Fruit fly (Drosophila melanogaster) whole organism, embryonic: ENCODE results near the gene CG7987.

Experiments
- ATbp ChIP-seq: fragments of 200-800 bp; sonication (Bioruptor generic); optimal IDR thresholded peaks from 2 replicates; lab custom pipeline; 2017; ENCODE audit warnings: missing biosample characterization, mild to moderate bottlenecking, missing genetic modification characterization, missing genetic modification reagents
- Atf-2 ChIP-seq: fragments of 200-800 bp; sonication (Bioruptor generic); optimal IDR thresholded peaks from 2 replicates; lab custom pipeline; 2016; ENCODE audit warnings: missing biosample characterization, missing genetic modification characterization
- CG10209 ChIP-seq: fragments of 200-800 bp; sonication (Bioruptor generic); optimal IDR thresholded peaks from 3 replicates; lab custom pipeline; 2017; ENCODE audit warnings: missing biosample characterization, mild to moderate bottlenecking, missing genetic modification characterization, missing genetic modification reagents
- CG10274 ChIP-seq: fragments of 200-800 bp; sonication (Bioruptor generic); optimal IDR thresholded peaks from 3 replicates; lab custom pipeline; 2017; ENCODE audit warnings: missing biosample characterization, mild to moderate bottlenecking, missing genetic modification characterization
- CG10543 ChIP-seq: fragments of 200-800 bp; sonication (Bioruptor generic); optimal IDR thresholded peaks from 3 replicates; lab custom pipeline; 2017; ENCODE audit warnings: missing biosample characterization, mild to moderate bottlenecking, missing genetic modification characterization, moderate library complexity
- CG11504 ChIP-seq: fragments of 200-800 bp; sonication (Bioruptor generic); optimal IDR thresholded peaks from 3 replicates; lab custom pipeline; 2019; ENCODE audit warnings: missing biosample characterization, mild to moderate bottlenecking, missing genetic modification characterization, moderate library complexity
- CG11560 ChIP-seq: fragments of 200-800 bp; sonication (Bioruptor generic); IDR thresholded peaks from 3 replicates; pipeline ENCODE4 v1.3.6; 2022; ENCODE audit warnings: missing biosample characterization, missing genetic modification characterization
- CG11695 ChIP-seq: fragments of 200-800 bp; sonication (Bioruptor generic); IDR thresholded peaks from 3 replicates; pipeline ENCODE4 v1.3.6; 2022; ENCODE audit warnings: missing biosample characterization, missing genetic modification characterization
- CG12071 ChIP-seq: fragments of 200-800 bp; sonication (Bioruptor generic); optimal IDR thresholded peaks from 3 replicates; lab custom pipeline; 2018; ENCODE audit warnings: missing biosample characterization, mild to moderate bottlenecking, missing genetic modification characterization
- CG13894 ChIP-seq: fragments of 200-800 bp; sonication (Bioruptor generic); optimal IDR thresholded peaks from 3 replicates; lab custom pipeline; 2018; ENCODE audit warnings: missing biosample characterization, mild to moderate bottlenecking, missing genetic modification characterization, moderate library complexity
- CG14014 ChIP-seq: fragments of 200-800 bp; sonication (Bioruptor generic); IDR thresholded peaks from 2 replicates; pipeline ENCODE4 v1.3.6; 2022; ENCODE audit warnings: missing biosample characterization, missing genetic modification characterization
- CG14441 ChIP-seq: fragments of 200-800 bp; sonication (Bioruptor generic); IDR thresholded peaks from 2 replicates; pipeline ENCODE4 v1.3.6; 2022; ENCODE audit warnings: missing biosample characterization, missing genetic modification characterization
- CG1529 ChIP-seq: fragments of 200-800 bp; sonication (Bioruptor generic); optimal IDR thresholded peaks from 3 replicates; lab custom pipeline; 2018; ENCODE audit warnings: missing biosample characterization, missing genetic modification characterization
- CG18619 ChIP-seq: fragments of 200-800 bp; sonication (Bioruptor generic); optimal IDR thresholded peaks from 3 replicates; lab custom pipeline; 2017; ENCODE audit warnings: missing biosample characterization, mild to moderate bottlenecking, missing genetic modification characterization
- CG33213 ChIP-seq: fragments of 200-800 bp; sonication (Bioruptor generic); optimal IDR thresholded peaks from 3 replicates; lab custom pipeline; 2016; ENCODE audit warnings: missing biosample characterization, missing genetic modification characterization
- CG6854 ChIP-seq: fragments of 200-800 bp; sonication (Bioruptor generic); optimal IDR thresholded peaks from 3 replicates; lab custom pipeline; 2017; ENCODE audit warnings: missing biosample characterization, mild to moderate bottlenecking, missing genetic modification characterization
- CG7745 ChIP-seq: fragments of 200-800 bp; sonication (Bioruptor generic); optimal IDR thresholded peaks from 2 replicates; lab custom pipeline; 2018; ENCODE audit warnings: missing biosample characterization, mild to moderate bottlenecking, missing genetic modification characterization, moderate library complexity
- CG9727 ChIP-seq: fragments of 200-800 bp; sonication (Bioruptor generic); optimal IDR thresholded peaks from 3 replicates; lab custom pipeline; 2017; ENCODE audit warnings: missing biosample characterization, mild to moderate bottlenecking, missing genetic modification characterization
- CkIIα-i1 ChIP-seq: fragments of 200-800 bp; sonication (Bioruptor generic); IDR thresholded peaks from 2 replicates; pipeline ENCODE4 v1.3.6; 2022; ENCODE audit warnings: missing biosample characterization, missing genetic modification characterization
- Dad ChIP-seq: fragments of 200-800 bp; sonication (Bioruptor generic); optimal IDR thresholded peaks from 3 replicates; lab custom pipeline; 2016; ENCODE audit warnings: missing biosample characterization, missing genetic modification characterization
- Dip3 ChIP-seq: fragments of 200-800 bp; sonication (Bioruptor generic); optimal IDR thresholded peaks from 3 replicates; lab custom pipeline; 2016; ENCODE audit warnings: missing biosample characterization, missing genetic modification characterization
- Drgx ChIP-seq: fragments of 200-800 bp; sonication (Bioruptor generic); IDR thresholded peaks from 2 replicates; pipeline ENCODE4 v1.3.6; 2022; ENCODE audit warnings: missing biosample characterization, missing genetic modification characterization
- E2f2 ChIP-seq: fragments of 200-800 bp; sonication (Bioruptor generic); IDR thresholded peaks from 2 replicates; pipeline ENCODE4 v1.3.6; 2022; ENCODE audit warnings: missing biosample characterization, missing genetic modification characterization
- ERR ChIP-seq: fragments of 200-800 bp; sonication (Bioruptor generic); optimal IDR thresholded peaks from 2 replicates; lab custom pipeline; 2016; ENCODE audit warnings: missing biosample characterization, missing genetic modification characterization
- Elba2 ChIP-seq: fragments of 200-800 bp; sonication (Bioruptor generic); optimal IDR thresholded peaks from 3 replicates; lab custom pipeline; 2016; ENCODE audit warnings: missing biosample characterization, missing genetic modification characterization
- Fer1 ChIP-seq: fragments of 200-800 bp; sonication (Bioruptor generic); optimal IDR thresholded peaks from 2 replicates; lab custom pipeline; 2017; ENCODE audit warnings: missing biosample characterization, mild to moderate bottlenecking, missing genetic modification characterization
- H15 ChIP-seq: fragments of 200-800 bp; sonication (Bioruptor generic); IDR thresholded peaks from 3 replicates; pipeline ENCODE4 v1.3.6; 2022; ENCODE audit warnings: missing biosample characterization, missing genetic modification characterization
- HmgD ChIP-seq: fragments of 200-800 bp; sonication (Bioruptor generic); optimal IDR thresholded peaks from 3 replicates; lab custom pipeline; 2016; ENCODE audit warnings: missing biosample characterization, missing genetic modification characterization
- Hr78 ChIP-seq, 2 experiments: fragments of 200-800 bp in 1 of 2; fragments of >200 bp in 1 of 2; sonication (Bioruptor generic) in 1 of 2; optimal IDR thresholded peaks; 2 replicates each; lab custom pipeline; 2017 to 2019; ENCODE audit warnings: missing biosample characterization in 2 of 2, missing genetic modification characterization in 2 of 2, mild to moderate bottlenecking in 1 of 2, moderate library complexity in 1 of 2
- Neu2 ChIP-seq: fragments of 200-800 bp; sonication (Bioruptor generic); optimal IDR thresholded peaks from 3 replicates; lab custom pipeline; 2016; ENCODE audit warnings: missing biosample characterization, missing genetic modification characterization, borderline replicate concordance
- Oaz ChIP-seq: fragments of 200-800 bp; sonication (Bioruptor generic); IDR thresholded peaks from 2 replicates; pipeline ENCODE4 v1.3.6; 2022; ENCODE audit warnings: missing biosample characterization, missing genetic modification characterization
- PHDP ChIP-seq: fragments of 200-800 bp; sonication (Bioruptor generic); optimal IDR thresholded peaks from 3 replicates; lab custom pipeline; 2018; ENCODE audit warnings: missing biosample characterization, mild to moderate bottlenecking, missing genetic modification characterization, moderate library complexity
- Scr ChIP-seq: fragments of 200-800 bp; sonication (Bioruptor generic); IDR thresholded peaks from 2 replicates; pipeline ENCODE4 v1.3.6; 2022; ENCODE audit warnings: missing biosample characterization, missing genetic modification characterization; ENCODE audit not compliant: partially characterized antibody
- Side ChIP-seq: fragments of 200-800 bp; sonication (Bioruptor generic); optimal IDR thresholded peaks from 2 replicates; lab custom pipeline; 2016; ENCODE audit warnings: missing biosample characterization, missing genetic modification characterization
- Sox100B ChIP-seq: fragments of 200-800 bp; sonication (Bioruptor generic); optimal IDR thresholded peaks from 3 replicates; lab custom pipeline; 2018; ENCODE audit warnings: missing biosample characterization, mild to moderate bottlenecking, missing genetic modification characterization
- Sry-δ ChIP-seq: fragments of 200-800 bp; sonication (Bioruptor generic); optimal IDR thresholded peaks from 2 replicates; lab custom pipeline; 2016; ENCODE audit warnings: missing biosample characterization, missing genetic modification characterization
- al ChIP-seq: fragments of 200-800 bp; sonication (Bioruptor generic); IDR thresholded peaks from 2 replicates; pipeline ENCODE4 v1.3.6; 2022; ENCODE audit warnings: missing biosample characterization, missing genetic modification characterization
- cato ChIP-seq: fragments of 200-800 bp; sonication (Bioruptor generic); optimal IDR thresholded peaks from 2 replicates; lab custom pipeline; 2016; ENCODE audit warnings: missing biosample characterization, missing genetic modification characterization, borderline replicate concordance
- crc ChIP-seq: fragments of 200-800 bp; sonication (Bioruptor generic); optimal IDR thresholded peaks from 2 replicates; lab custom pipeline; 2016; ENCODE audit warnings: missing biosample characterization, missing genetic modification characterization
- dan ChIP-seq: fragments of 200-800 bp; sonication (Bioruptor generic); IDR thresholded peaks from 2 replicates; pipeline ENCODE4 v1.3.6; 2022; ENCODE audit warnings: missing biosample characterization, missing genetic modification characterization
- dmrt11E ChIP-seq: fragments of 200-800 bp; sonication (Bioruptor generic); optimal IDR thresholded peaks from 3 replicates; lab custom pipeline; 2018; ENCODE audit warnings: missing biosample characterization, mild to moderate bottlenecking, missing genetic modification characterization, moderate library complexity
- ftz-f1 ChIP-seq: fragments of 200-800 bp; sonication (Bioruptor generic); optimal IDR thresholded peaks from 2 replicates; lab custom pipeline; 2016; ENCODE audit warnings: missing biosample characterization, missing genetic modification characterization
- fu2 ChIP-seq: fragments of 200-800 bp; sonication (Bioruptor generic); optimal IDR thresholded peaks from 2 replicates; lab custom pipeline; 2016; ENCODE audit warnings: missing biosample characterization, missing genetic modification characterization
- hth ChIP-seq: fragments of >200 bp; optimal IDR thresholded peaks from 2 replicates; lab custom pipeline; 2017; ENCODE audit warnings: inconsistent platforms
- ro ChIP-seq: fragments of 200-800 bp; sonication (Bioruptor generic); IDR thresholded peaks from 2 replicates; pipeline ENCODE4 v1.3.6; 2022; ENCODE audit warnings: missing biosample characterization, missing genetic modification characterization
- row ChIP-seq: fragments of 200-800 bp; sonication (Bioruptor generic); IDR thresholded peaks from 3 replicates; pipeline ENCODE4 v1.3.6; 2022; ENCODE audit warnings: missing biosample characterization, missing genetic modification characterization
- sens ChIP-seq: fragments of 200-800 bp; sonication (Bioruptor generic); peaks from one replicate; lab custom pipeline; 2016; ENCODE audit warnings: missing biosample characterization, missing genetic modification characterization
- slbo ChIP-seq: fragments of 200-800 bp; sonication (Bioruptor generic); IDR thresholded peaks from 2 replicates; pipeline ENCODE4 v1.3.6; 2022; ENCODE audit warnings: missing biosample characterization, missing genetic modification characterization
- tna ChIP-seq: fragments of 200-800 bp; sonication (Bioruptor generic); IDR thresholded peaks from 2 replicates; pipeline ENCODE4 v1.3.6; 2022; ENCODE audit warnings: missing biosample characterization, missing genetic modification characterization; ENCODE audit not compliant: partially characterized antibody
- ttk ChIP-seq: fragments of 200-800 bp; sonication (Bioruptor generic); IDR thresholded peaks from 2 replicates; pipeline ENCODE4 v2.1.2; 2022; ENCODE audit warnings: missing biosample characterization, missing genetic modification characterization
- tup ChIP-seq: fragments of 200-800 bp; sonication (Bioruptor generic); optimal IDR thresholded peaks from 2 replicates; lab custom pipeline; 2016; ENCODE audit warnings: missing biosample characterization, mild to moderate bottlenecking, missing genetic modification characterization, moderate library complexity
- wek ChIP-seq: fragments of 200-800 bp; sonication (Bioruptor generic); optimal IDR thresholded peaks from 3 replicates; lab custom pipeline; 2018; ENCODE audit warnings: missing biosample characterization, mild to moderate bottlenecking, missing genetic modification characterization, moderate library complexity

CG7987 gene

DNA sequence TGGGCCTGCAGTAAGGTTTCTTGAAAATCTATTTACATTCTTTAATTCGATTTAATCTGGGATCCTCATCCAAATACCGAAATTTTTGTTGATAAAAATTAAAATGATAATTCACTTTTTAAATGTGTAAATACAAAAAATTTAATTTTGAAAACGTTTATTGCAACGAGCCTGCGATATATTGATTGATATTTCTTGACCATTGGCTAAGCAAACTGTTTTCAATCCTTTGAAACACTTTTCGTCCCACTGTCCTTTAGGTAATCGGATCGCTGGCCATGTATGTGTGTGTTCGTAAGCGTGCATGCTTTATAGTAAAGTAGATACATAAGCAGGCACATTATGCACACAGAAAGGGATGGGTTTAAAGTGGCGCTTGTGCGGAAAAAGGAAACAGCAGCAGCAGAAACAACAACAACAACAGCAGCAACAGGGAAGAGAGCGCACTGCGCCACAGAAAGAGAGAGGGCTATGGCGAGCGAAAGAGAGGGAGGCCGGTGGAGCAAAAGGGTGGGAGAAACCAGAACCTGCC, 48.5 kb upstream of the CG7987 start (continued):
- TF ChIP-seq CG13894 (no peak), CG1529 (GFP tag; lab: Kevin White, UChicago) (peak; percentile 45), al (no peak), sens (GFP tag; lab: Kevin White, UChicago) (peak; percentile 97), Neu2 (GFP tag; lab: Kevin White, UChicago) (no peak), CG6854 (no peak), Elba2 (GFP tag; lab: Kevin White, UChicago) (no peak), hth (lab: Kevin White, UChicago) (no peak), CG11695 (GFP tag; lab: Robert Waterston, UW) (no peak; the same call in 2 of the 3 replicates), dmrt11E (tag; lab: Kevin White, UChicago) (peak; percentile 90), CkIIα-i1 (GFP tag; lab: Robert Waterston, UW) (no peak), E2f2 (peak; percentile 29; the same call in 1 of the 2 replicates), CG11504 (no peak), fu2 (GFP tag; lab: Kevin White, UChicago) (no peak), Dip3 (GFP tag; lab: Kevin White, UChicago) (no peak), tna (GFP tag; lab: Robert Waterston, UW) (no peak), Side (GFP tag; lab: Kevin White, UChicago) (no peak), H15 (GFP tag; lab: Robert Waterston, UW) (no peak), slbo (GFP tag; lab: Robert Waterston, UW) (no peak), Drgx (GFP tag; lab: Robert Waterston, UW) (peak; percentile 80), CG7745 (tag; lab: Kevin White, UChicago) (no peak), Hr78 (GFP tag; optimal IDR thresholded peaks at IDR 0.05; lab: Kevin White, UChicago) (no peak), CG12071 (no peak), CG18619 (GFP tag; lab: Kevin White, UChicago) (peak; percentile 15), ERR (GFP tag; lab: Kevin White, UChicago) (no peak), crc (GFP tag; lab: Kevin White, UChicago) (no peak), CG9727 (GFP tag; lab: Kevin White, UChicago) (peak; percentile 70), CG33213 (GFP tag; lab: Kevin White, UChicago) (no peak), ttk (GFP tag; lab: Robert Waterston, UW) (no peak), Oaz (GFP tag; lab: Robert Waterston, UW) (no peak), CG10209 (GFP tag; lab: Kevin White, UChicago) (peak; percentile 56), cato (no peak), Dad (GFP tag; lab: Kevin White, UChicago) (no peak), Fer1 (GFP tag; lab: Kevin White, UChicago) (no peak), ro (GFP tag; lab: Robert Waterston, UW) (no peak), CG10543 (GFP tag; lab: Kevin White, UChicago) (no peak), CG14014 (GFP tag; lab: Robert Waterston, UW) (no peak), Sox100B (GFP tag; lab: Kevin White, UChicago) (peak; percentile 13), CG10274 (GFP tag; lab: Kevin White, UChicago) (no peak), CG14441 (GFP tag; lab: Robert Waterston, UW) (no peak), HmgD (GFP tag; lab: Kevin White, UChicago) (no peak), Atf-2 (GFP tag; lab: Kevin White, UChicago) (peak; percentile 61), wek (GFP tag; lab: Kevin White, UChicago) (no peak), row (peak; percentile 73), tup (peak; percentile 23), ATbp (peak; percentile 9), Scr (GFP tag; lab: Robert Waterston, UW) (no peak), ftz-f1 (GFP tag; lab: Kevin White, UChicago) (no peak), Sry-δ (GFP tag; lab: Kevin White, UChicago) (no peak), PHDP (peak; percentile 59), dan (GFP tag; lab: Robert Waterston, UW) (no peak), CG11560 (no peak)
